Worm (Caenorhabditis elegans) whole organism, early embryonic: ENCODE results near the gene nmgp-1.

Experiments used
- B0310.2 ChIP-seq: sonication (generic microtip); optimal IDR thresholded peaks from 2 replicates; lab custom pipeline; 2016; ENCODE audit warnings: mild to moderate bottlenecking, missing genetic modification characterization, missing compliant biosample characterization
- ama-1 ChIP-seq: fragments of 150-350 bp; optimal IDR thresholded peaks from 2 replicates; lab custom pipeline; 2014
- ceh-13 ChIP-seq: fragments of 200-800 bp; sonication (Bioruptor generic); optimal IDR thresholded peaks from 2 replicates; lab custom pipeline; 2018; ENCODE audit warnings: mild to moderate bottlenecking, missing genetic modification characterization, missing compliant biosample characterization
- flt-1 ChIP-seq: fragments of 200-800 bp; sonication (Bioruptor generic); IDR thresholded peaks from 2 replicates; pipeline ENCODE4 v1.3.6; 2022; ENCODE audit warnings: missing genetic modification characterization, missing compliant biosample characterization
- hnd-1 ChIP-seq: sonication (generic microtip); optimal IDR thresholded peaks from 2 replicates; lab custom pipeline; 2016; ENCODE audit warnings: missing genetic modification characterization, missing compliant biosample characterization
- sea-1 ChIP-seq: fragments of 200-800 bp; sonication (Bioruptor generic); conservative IDR thresholded peaks from 2 replicates; pipeline ENCODE4 v1.3.6; 2022; ENCODE audit warnings: missing genetic modification characterization, missing compliant biosample characterization
- tbx-37 ChIP-seq: fragments of 200-800 bp; sonication (Bioruptor generic); conservative IDR thresholded peaks from 2 replicates; pipeline ENCODE4 v1.3.6; 2022; ENCODE audit warnings: missing genetic modification reagents, missing genetic modification characterization, missing compliant biosample characterization

DNA sequence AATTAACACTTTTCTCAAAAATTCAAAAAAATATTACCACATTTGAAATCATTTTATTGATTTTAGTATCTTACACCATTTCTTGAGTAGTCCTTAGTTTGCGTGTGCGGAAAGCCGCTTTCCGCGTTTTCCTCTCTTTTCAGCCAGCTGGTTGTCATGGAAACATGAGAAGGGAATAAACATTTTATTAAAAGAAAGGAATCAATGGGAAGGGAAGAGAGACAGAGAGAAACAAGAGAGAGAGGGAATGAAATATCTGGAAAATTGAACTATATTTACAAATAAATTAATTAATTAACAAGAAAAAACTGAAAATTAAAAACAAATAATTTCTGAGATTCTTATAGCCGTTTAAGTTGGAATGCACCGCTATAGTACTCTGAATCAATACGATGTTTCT is 41.3 kb upstream of the nmgp-1 start, which contains the start of gene mks-2:
- no peak for TF ChIP-seq flt-1 (GFP tag; lab: Robert Waterston, UW)
- TF ChIP-seq ama-1: no peak
- TF ChIP-seq sea-1: no peak
- TF ChIP-seq ceh-13: no peak
- no peak for TF ChIP-seq tbx-37
- TF ChIP-seq hnd-1 (tag; lab: Kevin White, UChicago): no peak
- TF ChIP-seq B0310.2 (tag; lab: Kevin White, UChicago): no peak
